Fruit fly (Drosophila melanogaster) whole organism, adult: ENCODE results near the gene Ttc26.

Experiments
- CG11617 ChIP-seq: fragments of 200-800 bp; sonication (Bioruptor generic); optimal IDR thresholded peaks from 2 replicates; lab custom pipeline; 2017; ENCODE audit warnings: mild to moderate bottlenecking, missing biosample characterization, missing genetic modification reagents, missing genetic modification characterization
- CG14711 ChIP-seq: fragments of 200-800 bp; sonication (Bioruptor generic); optimal IDR thresholded peaks from 2 replicates; lab custom pipeline; 2018; ENCODE audit warnings: missing biosample characterization, mild to moderate bottlenecking, missing genetic modification characterization, moderate library complexity
- CG33017 ChIP-seq: fragments of 200-800 bp; sonication (Bioruptor generic); optimal IDR thresholded peaks from 2 replicates; lab custom pipeline; 2018; ENCODE audit warnings: missing biosample characterization, mild to moderate bottlenecking, missing genetic modification characterization, moderate library complexity
- Clk ChIP-seq: fragments of 200-800 bp; sonication (Bioruptor generic); optimal IDR thresholded peaks from 2 replicates; lab custom pipeline; 2017; ENCODE audit warnings: missing biosample characterization, missing genetic modification characterization
- Hr96 ChIP-seq: fragments of 200-800 bp; sonication (Bioruptor generic); optimal IDR thresholded peaks from 2 replicates; lab custom pipeline; 2016; ENCODE audit warnings: missing biosample characterization, missing genetic modification characterization
- bab1 ChIP-seq: fragments of 200-800 bp; sonication (Bioruptor generic); optimal IDR thresholded peaks from 3 replicates; lab custom pipeline; 2019; ENCODE audit warnings: missing biosample characterization, mild to moderate bottlenecking, missing genetic modification characterization, moderate library complexity
- cic ChIP-seq: fragments of 200-800 bp; sonication (Bioruptor generic); optimal IDR thresholded peaks from 2 replicates; lab custom pipeline; 2017; ENCODE audit warnings: missing biosample characterization, mild to moderate bottlenecking, missing genetic modification characterization, moderate library complexity
- cnc ChIP-seq, 2 experiments: fragments of >200 bp; optimal IDR thresholded peaks; 2 replicates each; lab custom pipeline; 2017
- kay ChIP-seq: fragments of 200-800 bp; sonication (Bioruptor generic); peaks from one replicate; lab custom pipeline; 2016; ENCODE audit warnings: missing biosample characterization, missing genetic modification characterization, borderline replicate concordance
- ovo ChIP-seq: fragments of 200-800 bp; sonication (Bioruptor generic); optimal IDR thresholded peaks from 2 replicates; lab custom pipeline; 2016; ENCODE audit warnings: missing biosample characterization, missing genetic modification characterization

dm6 chr3R:15767338-15767737, 6.9 kb upstream of the Ttc26 start, which contains the start of gene CG5623:
- no peak for TF ChIP-seq CG33017 (tag; lab: Kevin White, UChicago)
- no peak for TF ChIP-seq CG11617 (GFP tag; lab: Kevin White, UChicago)
- TF ChIP-seq cic (GFP tag; lab: Kevin White, UChicago) = no peak
- no peak for TF ChIP-seq Hr96 (GFP tag; lab: Kevin White, UChicago)
- TF ChIP-seq ovo = no peak
- no peak for TF ChIP-seq bab1 (GFP tag; lab: Kevin White, UChicago)
- no peak for TF ChIP-seq Clk (GFP tag; lab: Kevin White, UChicago)
- TF ChIP-seq cnc (optimal IDR thresholded peaks at IDR 0.05; lab: Kevin White, UChicago) = no peak
- no peak for TF ChIP-seq kay (GFP tag; lab: Kevin White, UChicago)
- no peak for TF ChIP-seq CG14711
